Fruit fly (Drosophila melanogaster) S2 (cell line): ENCODE measurements around the gene CG10492.

Experiments used
- CG8478 ChIP-seq: fragments of >200 bp; optimal IDR thresholded peaks from 2 replicates; lab custom pipeline; 2018
- CTCF ChIP-seq, 2 experiments: fragments of >200 bp; optimal IDR thresholded peaks; 2 replicates each; lab custom pipeline; 2018

DNA sequence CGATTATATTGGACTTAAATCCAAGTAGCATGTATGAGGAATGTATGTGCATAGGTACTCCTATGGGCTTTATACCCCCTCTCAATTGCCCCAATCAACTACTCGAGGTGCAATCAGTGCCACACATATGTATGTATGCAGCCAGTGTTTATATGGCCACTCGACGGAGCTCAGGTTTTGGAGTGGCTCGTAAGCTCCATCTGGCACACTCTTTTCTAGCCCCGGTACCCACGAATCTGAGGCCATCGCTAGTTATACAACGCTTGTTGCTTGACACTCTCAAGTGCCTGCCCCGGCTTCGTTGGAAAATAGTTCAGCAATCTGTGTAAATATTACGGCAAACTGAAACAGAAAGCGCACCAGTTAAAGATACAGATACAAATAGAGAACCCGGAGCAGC, 42.5 kb downstream of the CG10492 start:
- TF ChIP-seq CTCF (optimal IDR thresholded peaks at IDR 0.05; lab: Kevin White, UChicago) (no peak), CG8478 (lab: Kevin White, UChicago) (no peak)
